Worm (Caenorhabditis elegans): Measurements from ENCODE around the gene cku-80.

DNA sequence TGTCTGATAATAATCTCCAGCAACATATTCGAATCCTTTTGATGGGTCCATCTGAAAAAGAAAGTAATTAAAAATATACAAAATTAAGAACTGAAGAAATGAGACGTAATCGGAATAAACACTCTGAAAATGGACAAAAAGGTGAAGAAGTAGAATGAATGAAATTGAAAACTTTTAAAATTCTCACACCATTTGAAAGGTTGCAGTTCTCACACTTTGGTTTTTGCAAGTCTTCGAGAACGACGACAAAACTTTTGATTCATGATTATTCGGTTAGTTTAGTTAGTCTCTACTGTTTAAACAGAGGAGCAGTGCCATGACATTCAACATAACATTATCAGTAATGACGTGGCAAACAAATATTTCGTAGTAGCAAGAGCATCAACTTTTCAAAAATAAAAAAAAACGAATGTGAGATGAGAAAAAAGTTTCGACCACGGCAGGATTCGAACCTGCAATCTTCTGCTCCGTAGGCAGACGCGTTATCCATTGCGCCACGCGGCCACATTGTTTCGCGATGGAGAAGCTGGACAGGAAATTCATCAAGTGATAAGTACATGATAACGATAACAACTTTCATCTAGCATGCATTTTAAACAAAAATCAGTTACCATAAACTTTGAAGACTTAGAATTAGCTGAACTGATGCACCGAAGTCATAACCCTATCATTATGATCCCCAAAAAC, 30.4 kb downstream of the cku-80 start, which contains the start of gene ceh-43:
- TF ChIP-seq ham-2 (GFP tag; optimal IDR thresholded peaks at IDR 0.05) (no peak), tbx-8 (GFP tag; optimal IDR thresholded peaks at IDR 0.05) (no peak), snpc-4 (tag; optimal IDR thresholded peaks at IDR 0.05) (no peak), flh-1 (GFP tag; optimal IDR thresholded peaks at IDR 0.05) (no peak), nhr-76 (tag; optimal IDR thresholded peaks at IDR 0.05) (no peak), pha-4 (tag; optimal IDR thresholded peaks at IDR 0.05) (no peak), bed-3 (GFP tag; optimal IDR thresholded peaks at IDR 0.05) (no peak), nhr-12 (tag; optimal IDR thresholded peaks at IDR 0.05) (no peak)

Data from whole organism, mixed stage, embryonic.